Worm (Caenorhabditis elegans) whole organism, L1 larva: ENCODE results near the gene F23A7.3.

ENCODE experiments used
- ceh-82 ChIP-seq, 3 experiments: fragments of 150-350 bp in 1 of 3; sonication (generic microtip) in 2 of 3; optimal IDR thresholded peaks; 2 replicates each; lab custom pipeline; 2014 to 2017; ENCODE audit warnings: missing biosample characterization in 3 of 3, missing genetic modification characterization in 3 of 3
- dsc-1 ChIP-seq: sonication (generic microtip); optimal IDR thresholded peaks from 2 replicates; lab custom pipeline; 2016; ENCODE audit warnings: mild to moderate bottlenecking, missing genetic modification characterization, missing compliant biosample characterization
- elt-2 ChIP-seq: sonication (generic microtip); optimal IDR thresholded peaks from 2 replicates; lab custom pipeline; 2016; ENCODE audit warnings: missing genetic modification characterization, mild to moderate bottlenecking, inconsistent platforms, missing compliant biosample characterization, missing genetic modification reagents
- elt-3 ChIP-seq, 6 experiments: fragments of 150-350 bp in 1 of 6; sonication (generic microtip); optimal IDR thresholded peaks; 2 replicates each; lab custom pipeline; 2017 to 2018; ENCODE audit warnings: missing biosample characterization in 6 of 6, missing genetic modification characterization in 6 of 6, inconsistent platforms in 1 of 6
- fkh-10 ChIP-seq: sonication (generic microtip); optimal IDR thresholded peaks from 2 replicates; lab custom pipeline; 2017; ENCODE audit warnings: missing biosample characterization, missing genetic modification reagents, missing genetic modification characterization
- fkh-8 ChIP-seq: sonication (generic microtip); optimal IDR thresholded peaks from 2 replicates; lab custom pipeline; 2016; ENCODE audit warnings: mild to moderate bottlenecking, missing genetic modification characterization, missing compliant biosample characterization
- hlh-4 ChIP-seq: sonication (generic microtip); optimal IDR thresholded peaks from 2 replicates; lab custom pipeline; 2016; ENCODE audit warnings: mild to moderate bottlenecking, missing genetic modification characterization, missing compliant biosample characterization
- irx-1 ChIP-seq: sonication (generic microtip); optimal IDR thresholded peaks from 2 replicates; lab custom pipeline; 2016; ENCODE audit warnings: missing genetic modification characterization, missing compliant biosample characterization
- lin-35 ChIP-seq, 2 experiments: fragments of 150-350 bp; optimal IDR thresholded peaks; 2 replicates each; lab custom pipeline; 2014; ENCODE audit warnings: missing biosample characterization in 2 of 2, missing genetic modification characterization in 2 of 2, missing genetic modification reagents in 2 of 2
- lir-3 ChIP-seq: sonication (generic microtip); optimal IDR thresholded peaks from 2 replicates; lab custom pipeline; 2016; ENCODE audit warnings: mild to moderate bottlenecking, missing genetic modification characterization, moderate library complexity, missing compliant biosample characterization; ENCODE audit not compliant: poor library complexity
- mdl-1 ChIP-seq, 2 experiments: fragments of 150-350 bp; optimal IDR thresholded peaks; 2 replicates each; lab custom pipeline; 2014 to 2017; ENCODE audit warnings: missing biosample characterization in 2 of 2, missing genetic modification characterization in 2 of 2, inconsistent platforms in 1 of 2
- nhr-11 ChIP-seq: fragments of 150-350 bp; optimal IDR thresholded peaks from 2 replicates; lab custom pipeline; 2014; ENCODE audit warnings: missing biosample characterization, missing genetic modification characterization
- nhr-19 ChIP-seq: fragments of 200-800 bp; sonication (Bioruptor generic); conservative IDR thresholded peaks from 2 replicates; pipeline ENCODE4 v1.3.6; 2022; ENCODE audit warnings: missing genetic modification characterization, missing compliant biosample characterization
- nhr-28 ChIP-seq: fragments of 150-350 bp; optimal IDR thresholded peaks from 2 replicates; lab custom pipeline; 2014; ENCODE audit warnings: missing biosample characterization, missing genetic modification characterization
- nhr-47 ChIP-seq: sonication (generic microtip); optimal IDR thresholded peaks from 2 replicates; lab custom pipeline; 2016; ENCODE audit warnings: mild to moderate bottlenecking, missing genetic modification characterization, moderate library complexity, missing compliant biosample characterization
- nhr-71 ChIP-seq: sonication (generic microtip); optimal IDR thresholded peaks from 2 replicates; lab custom pipeline; 2016; ENCODE audit warnings: mild to moderate bottlenecking, missing genetic modification characterization, moderate library complexity, missing compliant biosample characterization
- rnt-1 ChIP-seq: sonication (generic microtip); optimal IDR thresholded peaks from 2 replicates; lab custom pipeline; 2016; ENCODE audit warnings: mild to moderate bottlenecking, missing genetic modification characterization, moderate library complexity, missing compliant biosample characterization
- ztf-11 ChIP-seq, 2 experiments: sonication (generic microtip); optimal IDR thresholded peaks; 2 replicates each; lab custom pipeline; 2016 to 2017; ENCODE audit warnings: missing genetic modification characterization in 2 of 2, missing biosample characterization in 1 of 2, missing compliant biosample characterization in 1 of 2

F23A7.3 gene

ce11 chrX:16271147-16271546, 51.3 kb downstream of the F23A7.3 start (continued):
- TF ChIP-seq nhr-19 (GFP tag; lab: Robert Waterston, UW) (peak; percentile 48; the same call in 1 of the 2 replicates), ceh-82 (tag; optimal IDR thresholded peaks at IDR 0.05; lab: Kevin White, UChicago) (peak in 1 of 3 experiments; percentile 16), hlh-4 (tag; lab: Kevin White, UChicago) (no peak), mdl-1 (tag; optimal IDR thresholded peaks at IDR 0.05; lab: Kevin White, UChicago) (no peak), elt-3 (tag; optimal IDR thresholded peaks at IDR 0.05; lab: Kevin White, UChicago) (peak in 1 of 6 experiments; percentile 4), dsc-1 (tag; lab: Kevin White, UChicago) (peak; percentile 44), rnt-1 (tag; lab: Kevin White, UChicago) (peak; percentile 29), fkh-8 (tag; lab: Kevin White, UChicago) (no peak), lin-35 (GFP tag; optimal IDR thresholded peaks at IDR 0.05; lab: Kevin White, UChicago) (peak in 1 of 2 experiments; percentile 53), nhr-71 (peak; percentile 62), lir-3 (tag; lab: Kevin White, UChicago) (peak; percentile 53), nhr-47 (tag; lab: Kevin White, UChicago) (peak; percentile 43), fkh-10 (GFP tag; lab: Kevin White, UChicago) (no peak), irx-1 (tag; lab: Kevin White, UChicago) (peak; percentile 14), nhr-28 (tag; lab: Kevin White, UChicago) (no peak), nhr-11 (tag; lab: Kevin White, UChicago) (no peak), elt-2 (peak; percentile 3), ztf-11 (tag; optimal IDR thresholded peaks at IDR 0.05; lab: Kevin White, UChicago) (no peak)
- TF ChIP-seq, all 84 proteins: peak for 20
